Fruit fly (Drosophila melanogaster) whole organism, pupa: Measurements from ENCODE around the gene Obp99b.

Experiments
- CG10348 ChIP-seq: fragments of 200-800 bp; sonication (Bioruptor generic); IDR thresholded peaks from 2 replicates; pipeline ENCODE4 v1.3.6; 2022; ENCODE audit warnings: missing biosample characterization, missing genetic modification characterization
- CG12605 ChIP-seq: fragments of 200-800 bp; sonication (Bioruptor generic); IDR thresholded peaks from 2 replicates; pipeline ENCODE4 v1.3.6; 2022; ENCODE audit warnings: missing biosample characterization, missing genetic modification characterization
- CG13204 ChIP-seq: fragments of 200-800 bp; sonication (Bioruptor generic); optimal IDR thresholded peaks from 2 replicates; lab custom pipeline; 2018; ENCODE audit warnings: missing biosample characterization, mild to moderate bottlenecking, missing genetic modification characterization, moderate library complexity
- CG14655 ChIP-seq: fragments of 200-800 bp; sonication (Bioruptor generic); optimal IDR thresholded peaks from 3 replicates; lab custom pipeline; 2017; ENCODE audit warnings: mild to moderate bottlenecking, missing biosample characterization, missing genetic modification reagents, missing genetic modification characterization
- CG15710 ChIP-seq: fragments of 200-800 bp; sonication (Bioruptor generic); optimal IDR thresholded peaks from 2 replicates; lab custom pipeline; 2018; ENCODE audit warnings: missing biosample characterization, mild to moderate bottlenecking, missing genetic modification characterization, moderate library complexity
- CG17806 ChIP-seq: fragments of 200-800 bp; sonication (Bioruptor generic); optimal IDR thresholded peaks from 2 replicates; lab custom pipeline; 2018; ENCODE audit warnings: missing biosample characterization, mild to moderate bottlenecking, missing genetic modification characterization, moderate library complexity
- CG32121 ChIP-seq: fragments of 200-800 bp; sonication (Bioruptor generic); IDR thresholded peaks from 2 replicates; pipeline ENCODE4 v1.3.6; 2022; ENCODE audit warnings: missing biosample characterization, missing genetic modification characterization
- CG34367 ChIP-seq: fragments of 200-800 bp; sonication (Bioruptor generic); optimal IDR thresholded peaks from 2 replicates; lab custom pipeline; 2018; ENCODE audit warnings: missing biosample characterization, mild to moderate bottlenecking, missing genetic modification characterization
- CG4496 ChIP-seq: fragments of 200-800 bp; sonication (Bioruptor generic); IDR thresholded peaks from 3 replicates; pipeline ENCODE4 v1.3.6; 2022; ENCODE audit warnings: missing biosample characterization, missing genetic modification characterization
- CG8159 ChIP-seq: fragments of 200-800 bp; sonication (Bioruptor generic); optimal IDR thresholded peaks from 3 replicates; lab custom pipeline; 2018; ENCODE audit warnings: missing biosample characterization, mild to moderate bottlenecking, missing genetic modification characterization, moderate library complexity
- CG8301 ChIP-seq: fragments of 200-800 bp; sonication (Bioruptor generic); optimal IDR thresholded peaks from 2 replicates; lab custom pipeline; 2018; ENCODE audit warnings: missing biosample characterization, mild to moderate bottlenecking, missing genetic modification characterization
- CG9948 ChIP-seq: fragments of 200-800 bp; sonication (Bioruptor generic); optimal IDR thresholded peaks from 2 replicates; lab custom pipeline; 2018; ENCODE audit warnings: missing biosample characterization, mild to moderate bottlenecking, missing genetic modification characterization, moderate library complexity
- D1 ChIP-seq: fragments of 200-800 bp; sonication (Bioruptor generic); optimal IDR thresholded peaks from 2 replicates; lab custom pipeline; 2018; ENCODE audit warnings: missing biosample characterization, mild to moderate bottlenecking, missing genetic modification characterization, moderate library complexity
- EcR ChIP-seq: fragments of 200-800 bp; sonication (Bioruptor generic); optimal IDR thresholded peaks from 3 replicates; lab custom pipeline; 2019; ENCODE audit warnings: missing biosample characterization, missing genetic modification characterization, mild to moderate bottlenecking, moderate library complexity, missing genetic modification reagents
- Ets98B ChIP-seq: fragments of 200-800 bp; sonication (Bioruptor generic); IDR thresholded peaks from 2 replicates; pipeline ENCODE4 v1.3.6; 2022; ENCODE audit warnings: missing biosample characterization, missing genetic modification characterization
- Pif1A ChIP-seq: fragments of 200-800 bp; sonication (Bioruptor generic); optimal IDR thresholded peaks from 3 replicates; lab custom pipeline; 2016; ENCODE audit warnings: missing biosample characterization, missing genetic modification characterization
- Pif1B ChIP-seq: fragments of 200-800 bp; sonication (Bioruptor generic); optimal IDR thresholded peaks from 3 replicates; lab custom pipeline; 2016; ENCODE audit warnings: missing biosample characterization, missing genetic modification characterization
- Snoo ChIP-seq: fragments of 200-800 bp; sonication (Bioruptor generic); optimal IDR thresholded peaks from 3 replicates; lab custom pipeline; 2017; ENCODE audit warnings: missing biosample characterization, mild to moderate bottlenecking, missing genetic modification characterization, inconsistent platforms
- fd96Ca ChIP-seq: fragments of 200-800 bp; sonication (Bioruptor generic); IDR thresholded peaks from 3 replicates; pipeline ENCODE4 v1.3.6; 2022; ENCODE audit warnings: missing biosample characterization, missing genetic modification characterization
- gl ChIP-seq: fragments of 200-800 bp; sonication (Bioruptor generic); optimal IDR thresholded peaks from 2 replicates; lab custom pipeline; 2018; ENCODE audit warnings: missing biosample characterization, mild to moderate bottlenecking, missing genetic modification characterization
- rn ChIP-seq: fragments of 200-800 bp; sonication (Bioruptor generic); IDR thresholded peaks from 2 replicates; pipeline ENCODE4 v1.3.6; 2022; ENCODE audit warnings: missing biosample characterization, missing genetic modification characterization

Obp99b gene

dm6 chr3R:29672156-29672555 is 44.5 kb downstream of the Obp99b start, which contains the start of gene ppk19:
Gene ppk19, plus strand, starts transcription at chr3R:29672456.
- TF ChIP-seq Ets98B (GFP tag; lab: Robert Waterston, UW) = no peak
- no peak for TF ChIP-seq CG8159
- TF ChIP-seq rn (GFP tag; lab: Robert Waterston, UW) = no peak
- TF ChIP-seq CG4496 = no peak
- no peak for TF ChIP-seq D1 (tag; lab: Kevin White, UChicago)
- no peak for TF ChIP-seq gl (tag; lab: Kevin White, UChicago)
- no peak for TF ChIP-seq CG13204 (GFP tag; lab: Kevin White, UChicago)
- no peak for TF ChIP-seq CG32121 (GFP tag; lab: Robert Waterston, UW)
- no peak for TF ChIP-seq Snoo (tag; lab: Kevin White, UChicago)
- TF ChIP-seq CG10348 (GFP tag; lab: Robert Waterston, UW) = no peak
- no peak for TF ChIP-seq CG15710 (tag; lab: Kevin White, UChicago)
- TF ChIP-seq Pif1B = no peak
- TF ChIP-seq CG14655 = no peak

- TF ChIP-seq Snoo (tag; lab: Kevin White, UChicago) = no peak
- TF ChIP-seq CG8301 (tag; lab: Kevin White, UChicago) = no peak
- TF ChIP-seq rn (GFP tag; lab: Robert Waterston, UW) = no peak
- no peak for TF ChIP-seq CG17806
- no peak for TF ChIP-seq Pif1B
- TF ChIP-seq CG32121 (GFP tag; lab: Robert Waterston, UW) = no peak
- no peak for TF ChIP-seq CG15710 (tag; lab: Kevin White, UChicago)
These were observed 45.5 kb downstream of the Obp99b start, which contains the start of gene Obp99a for dm6 chr3R:29671060-29671707. Gene Obp99a, plus strand, starts transcription at chr3R:29671657.

DNA sequence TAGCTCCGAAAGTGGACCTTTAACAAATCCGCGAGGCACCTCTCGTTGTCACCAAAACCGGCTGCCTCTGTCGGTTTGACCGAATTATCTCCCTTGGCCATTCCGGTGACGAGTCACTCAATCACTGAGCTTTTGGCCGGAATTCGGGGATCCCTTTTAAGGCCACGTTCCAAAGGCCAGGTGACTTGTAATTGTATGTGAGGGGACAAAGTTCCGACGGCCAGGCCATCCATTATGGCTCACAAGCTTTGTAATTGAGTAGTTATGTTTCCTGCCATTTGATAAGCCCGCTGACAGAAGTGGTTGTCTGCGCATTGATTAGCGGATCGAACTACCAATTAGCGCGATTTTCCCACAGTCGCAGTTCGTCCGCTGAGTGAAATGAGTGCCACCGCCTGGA is 47.9 kb downstream of the Obp99b start, which contains the start of the genes ppk20 and ppk30:
Gene ppk20 (minus strand): TSS at position 101 of the 400 bp plus-strand sequence.
Gene ppk30 (plus strand): TSS at position 373 of the 400 bp plus-strand sequence.
- TF ChIP-seq CG14655 (no peak), rn (GFP tag; lab: Robert Waterston, UW) (no peak), CG9948 (tag; lab: Kevin White, UChicago) (no peak), CG8159 (no peak), CG12605 (GFP tag; lab: Robert Waterston, UW) (no peak), EcR (no peak), Snoo (tag; lab: Kevin White, UChicago) (no peak), D1 (tag; lab: Kevin White, UChicago) (no peak), CG8301 (tag; lab: Kevin White, UChicago) (no peak), fd96Ca (GFP tag; lab: Robert Waterston, UW) (no peak), CG4496 (no peak), Pif1A (GFP tag; lab: Kevin White, UChicago) (no peak), CG13204 (GFP tag; lab: Kevin White, UChicago) (no peak), Ets98B (GFP tag; lab: Robert Waterston, UW) (no peak), CG10348 (GFP tag; lab: Robert Waterston, UW) (no peak), CG32121 (GFP tag; lab: Robert Waterston, UW) (no peak), gl (tag; lab: Kevin White, UChicago) (no peak), CG34367 (tag; lab: Kevin White, UChicago) (no peak), Pif1B (no peak), CG17806 (no peak)
